Fruit fly (Drosophila melanogaster) whole organism, embryonic: ENCODE results near the gene CG18234.

Source experiments
- Awh ChIP-seq: fragments of 200-800 bp; sonication (Bioruptor generic); IDR thresholded peaks from 2 replicates; pipeline ENCODE4, ENCODE4 v1.3.6; 2022; ENCODE audit warnings: missing biosample characterization, missing genetic modification characterization
- CG11093 ChIP-seq: fragments of 200-800 bp; sonication (Bioruptor generic); IDR thresholded peaks from 3 replicates; pipeline ENCODE4 v1.3.6; 2022; ENCODE audit warnings: missing biosample characterization, missing genetic modification characterization
- CG14014 ChIP-seq: fragments of 200-800 bp; sonication (Bioruptor generic); IDR thresholded peaks from 2 replicates; pipeline ENCODE4 v1.3.6; 2022; ENCODE audit warnings: missing biosample characterization, missing genetic modification characterization
- CG15479 ChIP-seq: fragments of 200-800 bp; sonication (Bioruptor generic); optimal IDR thresholded peaks from 3 replicates; lab custom pipeline; 2019; ENCODE audit warnings: missing biosample characterization, mild to moderate bottlenecking, missing genetic modification characterization, moderate library complexity
- CG15601 ChIP-seq: fragments of 200-800 bp; sonication (Bioruptor generic); optimal IDR thresholded peaks from 3 replicates; lab custom pipeline; 2019; ENCODE audit warnings: missing biosample characterization, mild to moderate bottlenecking, missing genetic modification characterization, moderate library complexity
- CG18262 ChIP-seq: fragments of 200-800 bp; optimal IDR thresholded peaks from 3 replicates; lab custom pipeline; 2019; ENCODE audit warnings: missing biosample characterization, mild to moderate bottlenecking, missing genetic modification characterization, moderate library complexity
- CG34422 ChIP-seq: fragments of 200-800 bp; sonication (Bioruptor generic); IDR thresholded peaks from 3 replicates; pipeline ENCODE4 v1.3.6; 2022; ENCODE audit warnings: missing biosample characterization, missing genetic modification characterization
- CG6683 ChIP-seq: fragments of 200-800 bp; sonication (Bioruptor generic); optimal IDR thresholded peaks from 2 replicates; lab custom pipeline; 2017; ENCODE audit warnings: missing biosample characterization, mild to moderate bottlenecking, missing genetic modification characterization, missing genetic modification reagents
- CG6854 ChIP-seq: fragments of 200-800 bp; sonication (Bioruptor generic); optimal IDR thresholded peaks from 3 replicates; lab custom pipeline; 2017; ENCODE audit warnings: missing biosample characterization, mild to moderate bottlenecking, missing genetic modification characterization
- CG8388 ChIP-seq: fragments of 200-800 bp; sonication (Bioruptor generic); optimal IDR thresholded peaks from 2 replicates; lab custom pipeline; 2019; ENCODE audit warnings: missing biosample characterization, mild to moderate bottlenecking, missing genetic modification characterization, moderate library complexity
- CG8924 ChIP-seq: fragments of 200-800 bp; optimal IDR thresholded peaks from 3 replicates; lab custom pipeline; 2019; ENCODE audit warnings: missing biosample characterization, mild to moderate bottlenecking, missing genetic modification characterization, moderate library complexity
- CG9932 ChIP-seq: fragments of 200-800 bp; sonication (Bioruptor generic); IDR thresholded peaks from 2 replicates; pipeline ENCODE4 v1.3.6; 2022; ENCODE audit warnings: missing biosample characterization, missing genetic modification characterization
- D19A ChIP-seq: fragments of 200-800 bp; optimal IDR thresholded peaks from 3 replicates; lab custom pipeline; 2019; ENCODE audit warnings: missing biosample characterization, mild to moderate bottlenecking, missing genetic modification characterization, moderate library complexity
- Drgx ChIP-seq: fragments of 200-800 bp; sonication (Bioruptor generic); IDR thresholded peaks from 2 replicates; pipeline ENCODE4 v1.3.6; 2022; ENCODE audit warnings: missing biosample characterization, missing genetic modification characterization
- Ets65A ChIP-seq: fragments of 200-800 bp; sonication (Bioruptor generic); peaks from one replicate; lab custom pipeline; 2016; ENCODE audit warnings: missing biosample characterization, missing genetic modification characterization
- H15 ChIP-seq: fragments of 200-800 bp; sonication (Bioruptor generic); IDR thresholded peaks from 3 replicates; pipeline ENCODE4 v1.3.6; 2022; ENCODE audit warnings: missing biosample characterization, missing genetic modification characterization
- HHEX ChIP-seq: fragments of 200-800 bp; sonication (Bioruptor generic); optimal IDR thresholded peaks from 3 replicates; lab custom pipeline; 2017; ENCODE audit warnings: missing biosample characterization, mild to moderate bottlenecking, missing genetic modification characterization, missing genetic modification reagents
- HLHmδ ChIP-seq: fragments of 200-800 bp; sonication (Bioruptor generic); optimal IDR thresholded peaks from 2 replicates; lab custom pipeline; 2018; ENCODE audit warnings: missing biosample characterization, mild to moderate bottlenecking, missing genetic modification characterization, moderate library complexity
- Hmr ChIP-seq: fragments of 200-800 bp; sonication (Bioruptor generic); optimal IDR thresholded peaks from 3 replicates; lab custom pipeline; 2017; ENCODE audit warnings: mild to moderate bottlenecking, missing biosample characterization, missing genetic modification reagents, missing genetic modification characterization
- Nf-YB ChIP-seq: fragments of 200-800 bp; sonication (Bioruptor generic); optimal IDR thresholded peaks from 3 replicates; lab custom pipeline; 2019; ENCODE audit warnings: missing biosample characterization, mild to moderate bottlenecking, missing genetic modification characterization, moderate library complexity
- Opbp ChIP-seq: fragments of 200-800 bp; sonication (Bioruptor generic); IDR thresholded peaks from 3 replicates; pipeline ENCODE4 v1.3.6; 2022; ENCODE audit warnings: missing biosample characterization, missing genetic modification characterization; ENCODE audit not compliant: partially characterized antibody
- Pdp1 ChIP-seq, 2 experiments: fragments of 200-800 bp; sonication (Bioruptor generic); optimal IDR thresholded peaks; 3 replicates each; lab custom pipeline; 2016; ENCODE audit warnings: missing biosample characterization in 2 of 2, missing genetic modification characterization in 2 of 2, mild to moderate bottlenecking in 1 of 2, moderate library complexity in 1 of 2
- Ravus ChIP-seq: fragments of 200-800 bp; sonication (Bioruptor generic); IDR thresholded peaks from 2 replicates; pipeline ENCODE4 v1.3.6; 2022; ENCODE audit warnings: missing biosample characterization, missing genetic modification characterization
- Side ChIP-seq: fragments of 200-800 bp; sonication (Bioruptor generic); optimal IDR thresholded peaks from 2 replicates; lab custom pipeline; 2016; ENCODE audit warnings: missing biosample characterization, missing genetic modification characterization
- crol ChIP-seq: fragments of 200-800 bp; sonication (Bioruptor generic); IDR thresholded peaks from 2 replicates; pipeline ENCODE4 v1.3.6; 2022; ENCODE audit warnings: missing biosample characterization, missing genetic modification characterization
- dysf ChIP-seq: fragments of 200-800 bp; sonication (Bioruptor generic); IDR thresholded peaks from 3 replicates; pipeline ENCODE4 v1.3.6; 2022; ENCODE audit warnings: missing biosample characterization, missing genetic modification characterization
- gcm ChIP-seq: fragments of 200-800 bp; sonication (Bioruptor generic); optimal IDR thresholded peaks from 2 replicates; lab custom pipeline; 2019; ENCODE audit warnings: missing biosample characterization, mild to moderate bottlenecking, missing genetic modification characterization, moderate library complexity
- hbn ChIP-seq: fragments of 200-800 bp; sonication (Bioruptor generic); IDR thresholded peaks from 2 replicates; pipeline ENCODE4 v1.3.6; 2022; ENCODE audit warnings: missing biosample characterization, missing genetic modification characterization; ENCODE audit not compliant: partially characterized antibody
- hkb ChIP-seq, 2 experiments: fragments of 200-800 bp in 1 of 2; fragments of >200 bp in 1 of 2; sonication (Bioruptor generic) in 1 of 2; IDR thresholded peaks in 1 of 2; optimal IDR thresholded peaks in 1 of 2; 2 replicates each; pipeline versions ENCODE4 v1.3.6 to Lab custom; 2017 to 2022; ENCODE audit warnings: missing biosample characterization in 1 of 2, missing genetic modification characterization in 1 of 2
- kah ChIP-seq: fragments of 200-800 bp; sonication (Bioruptor generic); optimal IDR thresholded peaks from 2 replicates; lab custom pipeline; 2018; ENCODE audit warnings: missing biosample characterization, mild to moderate bottlenecking, missing genetic modification characterization
- kni ChIP-seq: fragments of 200-800 bp; sonication (Bioruptor generic); optimal IDR thresholded peaks from 3 replicates; lab custom pipeline; 2017; ENCODE audit warnings: mild to moderate bottlenecking, missing biosample characterization, missing genetic modification reagents, missing genetic modification characterization
- mirr ChIP-seq: fragments of 200-800 bp; sonication (Bioruptor generic); optimal IDR thresholded peaks from 3 replicates; lab custom pipeline; 2018; ENCODE audit warnings: missing biosample characterization, mild to moderate bottlenecking, missing genetic modification characterization
- nerfin-2 ChIP-seq: fragments of 200-800 bp; sonication (Bioruptor generic); IDR thresholded peaks from 2 replicates; pipeline ENCODE4 v1.3.6; 2022; ENCODE audit warnings: missing biosample characterization, missing genetic modification characterization; ENCODE audit not compliant: partially characterized antibody
- pita ChIP-seq: fragments of 200-800 bp; sonication (Bioruptor generic); optimal IDR thresholded peaks from 2 replicates; lab custom pipeline; 2017; ENCODE audit warnings: missing biosample characterization, mild to moderate bottlenecking, missing genetic modification characterization
- pros ChIP-seq: fragments of 200-800 bp; sonication (Bioruptor generic); optimal IDR thresholded peaks from 3 replicates; lab custom pipeline; 2019; ENCODE audit warnings: missing biosample characterization, mild to moderate bottlenecking, missing genetic modification characterization, moderate library complexity
- schlank ChIP-seq: fragments of 200-800 bp; sonication (Bioruptor generic); optimal IDR thresholded peaks from 2 replicates; lab custom pipeline; 2018; ENCODE audit warnings: missing biosample characterization, mild to moderate bottlenecking, missing genetic modification characterization
- scrt ChIP-seq: fragments of 200-800 bp; sonication (Bioruptor generic); optimal IDR thresholded peaks from 2 replicates; lab custom pipeline; 2018; ENCODE audit warnings: missing biosample characterization, mild to moderate bottlenecking, missing genetic modification characterization, moderate library complexity
- sens ChIP-seq: fragments of 200-800 bp; sonication (Bioruptor generic); peaks from one replicate; lab custom pipeline; 2016; ENCODE audit warnings: missing biosample characterization, missing genetic modification characterization
- slbo ChIP-seq: fragments of 200-800 bp; sonication (Bioruptor generic); IDR thresholded peaks from 2 replicates; pipeline ENCODE4 v1.3.6; 2022; ENCODE audit warnings: missing biosample characterization, missing genetic modification characterization
- sna ChIP-seq: fragments of 200-800 bp; sonication (Bioruptor generic); IDR thresholded peaks from 2 replicates; pipeline ENCODE4 v1.3.6; 2022; ENCODE audit warnings: missing biosample characterization, missing genetic modification characterization; ENCODE audit not compliant: partially characterized antibody
- so ChIP-seq: fragments of 200-800 bp; sonication (Bioruptor generic); IDR thresholded peaks from 3 replicates; pipeline ENCODE4 v1.3.6; 2022; ENCODE audit warnings: missing biosample characterization, missing genetic modification characterization

Gene CG18234

dm6 chr3L:18625786-18626185 lies 22.6 kb downstream of the CG18234 start, which contains the start of gene MYPT-75D (continued):
- TF ChIP-seq mirr (peak; percentile 44), CG18262 (tag; lab: Kevin White, UChicago) (peak; percentile 16), schlank (tag; lab: Kevin White, UChicago) (peak; percentile 7)

dm6 chr3L:18626451-18627079 lies 23.3 kb downstream of the CG18234 start:
- TF ChIP-seq sens (GFP tag; lab: Kevin White, UChicago) (peak; percentile 34), Drgx (GFP tag; lab: Robert Waterston, UW) (peak; percentile 49; the same call in 1 of the 2 replicates), Ets65A (GFP tag; lab: Kevin White, UChicago) (peak; percentile 57), CG14014 (GFP tag; lab: Robert Waterston, UW) (0 out of 2 replicates have a peak, but pooled peaks have one; percentile 23), CG15601 (tag; lab: Kevin White, UChicago) (peak; percentile 57), CG8924 (tag; lab: Kevin White, UChicago) (no peak), Side (GFP tag; lab: Kevin White, UChicago) (no peak), so (GFP tag; lab: Robert Waterston, UW) (0 out of 3 replicates have a peak, but pooled peaks have one; percentile 10)

- TF ChIP-seq Ravus (GFP tag; lab: Robert Waterston, UW): no peak
- TF ChIP-seq hkb (optimal IDR thresholded peaks at IDR 0.05; lab: Kevin White, UChicago): no peak
- peak; percentile 19; the same call in 1 of the 2 replicates for TF ChIP-seq hkb (GFP tag; IDR thresholded peaks at IDR 0.05; lab: Robert Waterston, UW)
- 0 out of 2 replicates have a peak, but pooled peaks have one; percentile 39 for TF ChIP-seq sna (GFP tag; lab: Robert Waterston, UW)
- peak; percentile 10 for TF ChIP-seq CG8388 (GFP tag; lab: Kevin White, UChicago)
- TF ChIP-seq CG15479 (GFP tag; lab: Kevin White, UChicago): peak; percentile 50
- no peak for TF ChIP-seq H15 (GFP tag; lab: Robert Waterston, UW)
- TF ChIP-seq CG6683: no peak
- peak; percentile 31 for TF ChIP-seq CG8924 (tag; lab: Kevin White, UChicago)
- TF ChIP-seq D19A (tag; lab: Kevin White, UChicago): peak; percentile 41
- 0 out of 3 replicates have a peak, but pooled peaks have one; percentile 5 for TF ChIP-seq dysf
- TF ChIP-seq HLHmδ (GFP tag; lab: Kevin White, UChicago): no peak
- TF ChIP-seq CG34422 (GFP tag; lab: Robert Waterston, UW): 0 out of 3 replicates have a peak, but pooled peaks have one; percentile 13
- peak; percentile 90 for TF ChIP-seq crol
- TF ChIP-seq Awh: 0 out of 2 replicates have a peak, but pooled peaks have one; percentile 49
- TF ChIP-seq scrt (GFP tag; lab: Kevin White, UChicago): peak; percentile 49
- 0 out of 2 replicates have a peak, but pooled peaks have one; percentile 14 for TF ChIP-seq hbn (GFP tag; lab: Robert Waterston, UW)
- 0 out of 3 replicates have a peak, but pooled peaks have one; percentile 31 for TF ChIP-seq CG11093 (GFP tag; lab: Robert Waterston, UW)
- TF ChIP-seq pros (GFP tag; lab: Kevin White, UChicago): peak; percentile 52
- no peak for TF ChIP-seq Nf-YB (GFP tag; lab: Kevin White, UChicago)
- TF ChIP-seq slbo (GFP tag; lab: Robert Waterston, UW): peak; percentile 13; the same call in 1 of the 2 replicates
- TF ChIP-seq gcm (GFP tag; lab: Kevin White, UChicago): peak; percentile 7
- no peak for TF ChIP-seq nerfin-2
- no peak for TF ChIP-seq CG6854
- 0 out of 2 replicates have a peak, but pooled peaks have one; percentile 8 for TF ChIP-seq CG9932 (GFP tag; lab: Robert Waterston, UW)
- TF ChIP-seq kni (GFP tag; lab: Kevin White, UChicago): peak; percentile 50
- peak in 1 of 2 experiments; percentile 6 for TF ChIP-seq Pdp1 (GFP tag; optimal IDR thresholded peaks at IDR 0.05; lab: Kevin White, UChicago)
- TF ChIP-seq sens (GFP tag; lab: Kevin White, UChicago): peak; percentile 31
- 0 out of 3 replicates have a peak, but pooled peaks have one; percentile 7 for TF ChIP-seq Opbp (GFP tag; lab: Robert Waterston, UW)
- no peak for TF ChIP-seq Hmr (GFP tag; lab: Kevin White, UChicago)
- peak; percentile 36 for TF ChIP-seq kah
- TF ChIP-seq pita (GFP tag; lab: Kevin White, UChicago): no peak
- no peak for TF ChIP-seq HHEX (GFP tag; lab: Kevin White, UChicago)
Measured at dm6 chr3L:18627657-18628455, 24.6 kb downstream of the CG18234 start.
